Worm (Caenorhabditis elegans) whole organism, L3 larva: Measurements from ENCODE around the gene zmp-5.

Source experiments
- R02D3.7 ChIP-seq: fragments of 150-350 bp; optimal IDR thresholded peaks from 2 replicates; lab custom pipeline; 2014; ENCODE audit warnings: missing biosample characterization, missing genetic modification characterization
- ZK546.5 ChIP-seq: sonication (generic microtip); optimal IDR thresholded peaks from 2 replicates; lab custom pipeline; 2017; ENCODE audit warnings: missing biosample characterization, missing genetic modification characterization
- ceh-28 ChIP-seq: fragments of 150-350 bp; optimal IDR thresholded peaks from 2 replicates; lab custom pipeline; 2014; ENCODE audit warnings: missing biosample characterization, missing genetic modification reagents, missing genetic modification characterization
- ceh-9 ChIP-seq: sonication (generic microtip); optimal IDR thresholded peaks from 2 replicates; lab custom pipeline; 2018; ENCODE audit warnings: missing biosample characterization, missing genetic modification characterization
- daf-12 ChIP-seq: fragments of 150-350 bp; optimal IDR thresholded peaks from 2 replicates; lab custom pipeline; 2014; ENCODE audit warnings: missing biosample characterization, missing genetic modification reagents, missing genetic modification characterization
- jun-1 ChIP-seq: fragments of 150-350 bp; optimal IDR thresholded peaks from 2 replicates; lab custom pipeline; 2014; ENCODE audit warnings: missing biosample characterization, missing genetic modification reagents, missing genetic modification characterization
- mdl-1 ChIP-seq: fragments of 150-350 bp; optimal IDR thresholded peaks from 2 replicates; lab custom pipeline; 2014; ENCODE audit warnings: missing biosample characterization, missing genetic modification characterization
- nhr-76 ChIP-seq: fragments of 150-350 bp; sonication (generic microtip); optimal IDR thresholded peaks from 5 replicates; lab custom pipeline; 2014; ENCODE audit warnings: missing biosample characterization, missing genetic modification characterization
- pha-4 ChIP-seq: fragments of 150-350 bp; optimal IDR thresholded peaks from 2 replicates; lab custom pipeline; 2014; ENCODE audit warnings: missing biosample characterization, missing genetic modification reagents, missing genetic modification characterization
- pqm-1 ChIP-seq: fragments of 150-350 bp; optimal IDR thresholded peaks from 2 replicates; lab custom pipeline; 2017; ENCODE audit warnings: missing biosample characterization, missing genetic modification characterization, inconsistent platforms
- skn-1 ChIP-seq: fragments of 150-350 bp; optimal IDR thresholded peaks from 2 replicates; lab custom pipeline; 2014; ENCODE audit warnings: missing biosample characterization, missing genetic modification characterization
- tbx-2 ChIP-seq: sonication (generic microtip); optimal IDR thresholded peaks from 2 replicates; lab custom pipeline; 2016; ENCODE audit warnings: mild to moderate bottlenecking, missing genetic modification characterization, missing compliant biosample characterization
- zag-1 ChIP-seq: fragments of 150-350 bp; optimal IDR thresholded peaks from 2 replicates; lab custom pipeline; 2014; ENCODE audit warnings: missing biosample characterization, missing genetic modification characterization

ce11 chrX:12637978-12638377 lies 8.9 kb upstream of the zmp-5 start:
- TF ChIP-seq ZK546.5 (no peak), pha-4 (tag; lab: Kevin White, UChicago) (no peak), tbx-2 (tag; lab: Kevin White, UChicago) (no peak), ceh-9 (tag; lab: Kevin White, UChicago) (no peak), daf-12 (tag; lab: Kevin White, UChicago) (no peak), zag-1 (no peak), skn-1 (tag; lab: Kevin White, UChicago) (no peak), R02D3.7 (tag; lab: Kevin White, UChicago) (no peak), ceh-28 (tag; lab: Kevin White, UChicago) (no peak), mdl-1 (tag; lab: Kevin White, UChicago) (no peak), jun-1 (tag; lab: Kevin White, UChicago) (no peak), nhr-76 (tag; lab: Kevin White, UChicago) (no peak), pqm-1 (no peak)
